Worm (Caenorhabditis elegans): ENCODE data around the gene cblc-1.
"Not testable (repeated sequence)": the region's sequence is repeated elsewhere in the genome, so short reads cannot be mapped to it uniquely, and the experiment has no call there.

cblc-1 gene

DNA sequence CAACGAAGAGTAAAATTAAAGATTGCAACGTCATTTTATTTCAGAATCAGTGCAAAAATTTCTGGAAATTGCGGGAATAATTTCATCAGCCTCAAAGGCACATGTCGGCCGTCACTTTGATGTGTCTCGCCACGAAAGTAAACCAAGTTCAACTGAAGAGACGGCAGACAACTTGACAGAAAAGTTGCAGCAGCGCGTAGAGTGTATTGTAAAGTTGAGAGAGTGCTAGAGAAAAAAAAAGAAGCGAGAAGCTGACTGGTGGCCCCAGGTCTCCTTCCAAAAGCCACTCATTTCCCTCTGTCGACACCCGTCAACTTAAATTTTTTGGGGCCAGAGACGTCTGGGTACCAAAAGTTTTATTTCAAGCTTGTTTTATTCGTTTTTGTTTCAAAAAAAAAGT, 36.7 kb downstream of the cblc-1 start (continued):
- TF ChIP-seq unc-86 (tag; optimal IDR thresholded peaks at IDR 0.05) = peak; percentile 40
- TF ChIP-seq lsy-2 (tag; optimal IDR thresholded peaks at IDR 0.05) = peak; percentile 71 to 86
- TF ChIP-seq snpc-4 (tag; optimal IDR thresholded peaks at IDR 0.05) = peak; percentile 39
- TF ChIP-seq nhr-90 (tag; optimal IDR thresholded peaks at IDR 0.05; ENCODE audit: poor library complexity) = no peak
- peak; percentile 77 to 81 for TF ChIP-seq lin-35 (GFP tag; optimal IDR thresholded peaks at IDR 0.05)
- no peak for TF ChIP-seq ama-1 (optimal IDR thresholded peaks at IDR 0.05)
- peak; percentile 38 to 74 (median 70) for TF ChIP-seq dpl-1 (GFP tag; optimal IDR thresholded peaks at IDR 0.05)
- peak; percentile 34 for TF ChIP-seq lin-13 (GFP tag; optimal IDR thresholded peaks at IDR 0.05)
- TF ChIP-seq hlh-17 (GFP tag; optimal IDR thresholded peaks at IDR 0.05; ENCODE audit: borderline replicate concordance) = no peak
- peak; percentile 56 for TF ChIP-seq dsc-1 (tag; optimal IDR thresholded peaks at IDR 0.05)
- TF ChIP-seq nhr-71 (tag; optimal IDR thresholded peaks at IDR 0.05) = peak; percentile 80
- peak; percentile 56 for TF ChIP-seq jun-1 (tag; optimal IDR thresholded peaks at IDR 0.05)
- TF ChIP-seq elt-2 (tag; optimal IDR thresholded peaks at IDR 0.05) = peak; percentile 23
- peak; percentile 65 for TF ChIP-seq fkh-8 (tag; optimal IDR thresholded peaks at IDR 0.05)
- peak; percentile 23 for TF ChIP-seq fkh-10 (GFP tag; optimal IDR thresholded peaks at IDR 0.05)
- TF ChIP-seq snu-23 (GFP tag; optimal IDR thresholded peaks at IDR 0.05) = peak; percentile 77
- TF ChIP-seq tbx-2 (tag; optimal IDR thresholded peaks at IDR 0.05) = peak; percentile 67
- peak; percentile 80 for TF ChIP-seq nhr-20 (tag; optimal IDR thresholded peaks at IDR 0.05)
- TF ChIP-seq efl-1 (optimal IDR thresholded peaks at IDR 0.05) = peak; percentile 80 to 89
- TF ChIP-seq efl-1 (GFP tag; optimal IDR thresholded peaks at IDR 0.05 in 1 of 2) = peak; percentile 66 to 95
- no peak for TF ChIP-seq C34B4.2 (tag; optimal IDR thresholded peaks at IDR 0.05)
- no peak for TF ChIP-seq nhr-11 (tag; optimal IDR thresholded peaks at IDR 0.05)
- peak; percentile 48 for TF ChIP-seq F16B12.6 (tag; optimal IDR thresholded peaks at IDR 0.05)

DNA sequence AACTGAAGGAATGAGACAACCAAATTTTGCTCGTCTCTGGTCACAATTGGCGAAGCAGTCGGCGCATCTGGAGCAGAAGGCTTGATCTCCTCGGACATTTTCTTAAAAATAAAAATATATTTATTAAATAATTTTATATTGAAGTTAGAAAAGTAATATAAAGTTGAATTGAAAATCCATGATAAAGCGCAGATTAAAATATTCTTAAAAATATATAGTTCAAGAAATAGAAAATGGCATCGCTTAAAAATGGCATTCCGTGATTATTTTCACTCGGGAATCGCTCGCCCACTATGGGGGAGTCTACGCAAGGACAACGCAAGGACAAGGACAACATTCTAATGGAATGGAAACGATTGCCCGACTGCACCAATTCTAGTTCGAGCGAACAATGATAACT, 37.3 kb downstream of the cblc-1 start, which contains the start of gene sgt-1:
sgt-1 (minus strand) TSS at position 101 of the 400 bp plus-strand sequence.
- TF ChIP-seq mab-9 (GFP tag; IDR thresholded peaks at IDR 0.05); nhr-47 (tag; optimal IDR thresholded peaks at IDR 0.05); rnt-1 (tag; optimal IDR thresholded peaks at IDR 0.05): not testable (repeated sequence)

DNA sequence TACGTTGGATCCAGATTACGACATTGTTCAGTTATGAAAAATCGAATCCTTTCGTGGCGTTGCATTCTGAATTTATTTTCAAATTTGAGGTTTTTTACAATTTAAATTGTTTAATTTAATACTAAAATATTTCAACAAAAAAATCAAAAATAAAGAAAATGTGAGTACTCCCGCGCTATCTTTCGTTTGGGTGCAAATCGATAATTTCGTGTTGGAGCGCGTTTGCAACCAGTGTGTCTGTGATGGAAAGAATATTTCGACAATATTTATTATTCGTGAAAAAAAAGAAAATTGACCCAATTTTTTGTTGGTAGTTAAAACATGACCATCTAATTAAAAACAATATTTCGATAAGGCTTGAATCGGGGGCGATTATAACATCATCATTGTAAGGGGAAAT, 38.9 kb downstream of the cblc-1 start, which contains the start of gene R05F9.9:
R05F9.9 (minus strand) TSS at position 66 of the 400 bp plus-strand sequence.
- TF ChIP-seq alr-1 (tag; optimal IDR thresholded peaks at IDR 0.05; ENCODE audit: borderline replicate concordance) (no peak), lin-13 (GFP tag; optimal IDR thresholded peaks at IDR 0.05) (no peak), nhr-85 (tag) (peak; percentile 63), irx-1 (tag; optimal IDR thresholded peaks at IDR 0.05) (no peak), nhr-84 (tag; optimal IDR thresholded peaks at IDR 0.05) (no peak), nhr-19 (GFP tag; conservative IDR thresholded peaks at IDR 0.05) (no peak), blmp-1 (tag; optimal IDR thresholded peaks at IDR 0.05) (peak; percentile 37), C16A3.4 (tag; optimal IDR thresholded peaks at IDR 0.05) (no peak), nhr-11 (tag; optimal IDR thresholded peaks at IDR 0.05) (no peak), pax-3 (tag; optimal IDR thresholded peaks at IDR 0.05) (no peak), nhr-71 (tag; optimal IDR thresholded peaks at IDR 0.05) (peak; percentile 52), nhr-90 (tag; optimal IDR thresholded peaks at IDR 0.05; ENCODE audit: poor library complexity) (peak; percentile 4), nhr-28 (tag; optimal IDR thresholded peaks at IDR 0.05) (no peak), snpc-4 (tag; optimal IDR thresholded peaks at IDR 0.05) (no peak), tbx-2 (tag; optimal IDR thresholded peaks at IDR 0.05) (peak; percentile 3), fkh-4 (tag; optimal IDR thresholded peaks at IDR 0.05; ENCODE audit: borderline replicate concordance) (no peak), nhr-47 (tag; optimal IDR thresholded peaks at IDR 0.05) (peak; percentile 3), mab-9 (GFP tag; IDR thresholded peaks at IDR 0.05) (no peak), nhr-20 (tag; optimal IDR thresholded peaks at IDR 0.05) (peak; percentile 1), ztf-11 (tag; optimal IDR thresholded peaks at IDR 0.05) (no peak), fos-1 (tag; optimal IDR thresholded peaks at IDR 0.05) (no peak), unc-62 (GFP tag; optimal IDR thresholded peaks at IDR 0.05) (no peak), efl-1 (optimal IDR thresholded peaks at IDR 0.05) (peak; percentile 39 to 49), efl-1 (GFP tag; optimal IDR thresholded peaks at IDR 0.05 in 1 of 2) (peak; percentile 66 to 93), elt-3 (tag; optimal IDR thresholded peaks at IDR 0.05) (no peak), aha-1 (tag; optimal IDR thresholded peaks at IDR 0.05) (no peak), swsn-7 (tag; optimal IDR thresholded peaks at IDR 0.05) (no peak), unc-98 (GFP tag; IDR thresholded peaks at IDR 0.05) (no peak), skn-1 (tag; optimal IDR thresholded peaks at IDR 0.05) (peak; percentile 35), lir-3 (tag; optimal IDR thresholded peaks at IDR 0.05; ENCODE audit: poor library complexity) (no peak), mep-1 (tag; optimal IDR thresholded peaks at IDR 0.05) (peak; percentile 62), dpl-1 (GFP tag; optimal IDR thresholded peaks at IDR 0.05) (peak; percentile 24 to 73 (median 28)), pag-3 (tag; optimal IDR thresholded peaks at IDR 0.05; ENCODE audit: borderline replicate concordance, insufficient read depth) (no peak), ceh-82 (tag; optimal IDR thresholded peaks at IDR 0.05) (peak in 1 of 3 experiments; percentile 40)

Measured in whole organism, L1 larva.